Fruit fly (Drosophila melanogaster) whole organism, embryonic: ENCODE results near the gene Ada2a.

Source experiments
- Asciz ChIP-seq: fragments of 200-800 bp; sonication (Bioruptor generic); optimal IDR thresholded peaks from 2 replicates; lab custom pipeline; 2017; ENCODE audit warnings: missing biosample characterization, mild to moderate bottlenecking, missing genetic modification characterization, missing genetic modification reagents
- CG11085 ChIP-seq: fragments of 200-800 bp; sonication (Bioruptor generic); IDR thresholded peaks from 2 replicates; pipeline ENCODE4 v1.3.6; 2022; ENCODE audit warnings: missing biosample characterization, missing genetic modification characterization
- CG11093 ChIP-seq: fragments of 200-800 bp; sonication (Bioruptor generic); IDR thresholded peaks from 3 replicates; pipeline ENCODE4 v1.3.6; 2022; ENCODE audit warnings: missing biosample characterization, missing genetic modification characterization
- CG11695 ChIP-seq: fragments of 200-800 bp; sonication (Bioruptor generic); IDR thresholded peaks from 3 replicates; pipeline ENCODE4 v1.3.6; 2022; ENCODE audit warnings: missing biosample characterization, missing genetic modification characterization
- CG14014 ChIP-seq: fragments of 200-800 bp; sonication (Bioruptor generic); IDR thresholded peaks from 2 replicates; pipeline ENCODE4 v1.3.6; 2022; ENCODE audit warnings: missing biosample characterization, missing genetic modification characterization
- CG15479 ChIP-seq: fragments of 200-800 bp; sonication (Bioruptor generic); optimal IDR thresholded peaks from 3 replicates; lab custom pipeline; 2019; ENCODE audit warnings: missing biosample characterization, mild to moderate bottlenecking, missing genetic modification characterization, moderate library complexity
- CG15601 ChIP-seq: fragments of 200-800 bp; sonication (Bioruptor generic); optimal IDR thresholded peaks from 3 replicates; lab custom pipeline; 2019; ENCODE audit warnings: missing biosample characterization, mild to moderate bottlenecking, missing genetic modification characterization, moderate library complexity
- CG1647 ChIP-seq: fragments of 200-800 bp; sonication (Bioruptor generic); optimal IDR thresholded peaks from 3 replicates; lab custom pipeline; 2016; ENCODE audit warnings: missing biosample characterization, missing genetic modification characterization
- CG16779 ChIP-seq: fragments of 200-800 bp; sonication (Bioruptor generic); IDR thresholded peaks from 2 replicates; pipeline ENCODE4 v1.3.6; 2022; ENCODE audit warnings: missing biosample characterization, missing genetic modification characterization
- CG17328 ChIP-seq: fragments of 200-800 bp; sonication (Bioruptor generic); IDR thresholded peaks from 2 replicates; pipeline ENCODE4 v1.3.6; 2022; ENCODE audit warnings: missing biosample characterization, missing genetic modification characterization
- CG18764 ChIP-seq: fragments of 200-800 bp; sonication (Bioruptor generic); optimal IDR thresholded peaks from 3 replicates; lab custom pipeline; 2016; ENCODE audit warnings: missing biosample characterization, missing genetic modification characterization
- CG32532 ChIP-seq: fragments of 200-800 bp; sonication (Bioruptor generic); IDR thresholded peaks from 2 replicates; pipeline ENCODE4 v1.3.6; 2022; ENCODE audit warnings: missing biosample characterization, missing genetic modification characterization
- CG34376 ChIP-seq: fragments of 200-800 bp; sonication (Bioruptor generic); optimal IDR thresholded peaks from 2 replicates; lab custom pipeline; 2018; ENCODE audit warnings: missing biosample characterization, mild to moderate bottlenecking, missing genetic modification characterization
- CG43689 ChIP-seq: fragments of 200-800 bp; sonication (Bioruptor generic); IDR thresholded peaks from 2 replicates; pipeline ENCODE4 v1.3.6; 2022; ENCODE audit warnings: missing biosample characterization, missing genetic modification characterization
- CG7271 ChIP-seq: fragments of 200-800 bp; sonication (Bioruptor generic); optimal IDR thresholded peaks from 2 replicates; lab custom pipeline; 2018; ENCODE audit warnings: missing biosample characterization, mild to moderate bottlenecking, missing genetic modification characterization, moderate library complexity
- CG7556 ChIP-seq: fragments of 200-800 bp; sonication (Bioruptor generic); optimal IDR thresholded peaks from 2 replicates; lab custom pipeline; 2017; ENCODE audit warnings: missing biosample characterization, mild to moderate bottlenecking, missing genetic modification characterization
- CG7963 ChIP-seq: fragments of 200-800 bp; sonication (Bioruptor generic); IDR thresholded peaks from 3 replicates; pipeline ENCODE4 v1.3.6; 2022; ENCODE audit warnings: missing biosample characterization, missing genetic modification characterization; ENCODE audit not compliant: partially characterized antibody
- Dip3 ChIP-seq: fragments of 200-800 bp; sonication (Bioruptor generic); optimal IDR thresholded peaks from 3 replicates; lab custom pipeline; 2016; ENCODE audit warnings: missing biosample characterization, missing genetic modification characterization
- E2f1 ChIP-seq: fragments of 200-800 bp; sonication (Bioruptor generic); IDR thresholded peaks from 2 replicates; pipeline ENCODE4 v1.3.6; 2022; ENCODE audit warnings: missing biosample characterization, missing genetic modification characterization
- Ets97D ChIP-seq: fragments of 200-800 bp; sonication (Bioruptor generic); optimal IDR thresholded peaks from 3 replicates; lab custom pipeline; 2016; ENCODE audit warnings: missing biosample characterization, missing genetic modification characterization
- HLH4C ChIP-seq: fragments of 200-800 bp; sonication (Bioruptor generic); IDR thresholded peaks from 3 replicates; pipeline ENCODE4 v1.3.6; 2022; ENCODE audit warnings: missing biosample characterization, missing genetic modification characterization; ENCODE audit not compliant: partially characterized antibody
- HLHmδ ChIP-seq: fragments of 200-800 bp; sonication (Bioruptor generic); optimal IDR thresholded peaks from 2 replicates; lab custom pipeline; 2018; ENCODE audit warnings: missing biosample characterization, mild to moderate bottlenecking, missing genetic modification characterization, moderate library complexity
- HmgZ ChIP-seq: fragments of 200-800 bp; sonication (Bioruptor generic); optimal IDR thresholded peaks from 2 replicates; lab custom pipeline; 2018; ENCODE audit warnings: missing biosample characterization, mild to moderate bottlenecking, missing genetic modification characterization
- Mad ChIP-seq: fragments of 200-800 bp; sonication (Bioruptor generic); optimal IDR thresholded peaks from 2 replicates; lab custom pipeline; 2016; ENCODE audit warnings: missing biosample characterization, missing genetic modification characterization
- Max ChIP-seq: fragments of 200-800 bp; sonication (Bioruptor generic); optimal IDR thresholded peaks from 2 replicates; lab custom pipeline; 2016; ENCODE audit warnings: missing biosample characterization, mild to moderate bottlenecking, missing genetic modification characterization
- Meics ChIP-seq: fragments of 200-800 bp; sonication (Bioruptor generic); optimal IDR thresholded peaks from 2 replicates; lab custom pipeline; 2017; ENCODE audit warnings: missing biosample characterization, mild to moderate bottlenecking, missing genetic modification characterization
- NC2α ChIP-seq: fragments of 200-800 bp; sonication (Bioruptor generic); optimal IDR thresholded peaks from 2 replicates; lab custom pipeline; 2016; ENCODE audit warnings: missing biosample characterization, missing genetic modification characterization
- Tbp ChIP-seq: fragments of >200 bp; optimal IDR thresholded peaks from 2 replicates; lab custom pipeline; 2018; ENCODE audit warnings: missing biosample characterization, missing genetic modification characterization
- ato ChIP-seq: fragments of 200-800 bp; sonication (Bioruptor generic); IDR thresholded peaks from 2 replicates; pipeline ENCODE4 v1.3.6; 2022; ENCODE audit warnings: missing biosample characterization, missing genetic modification characterization; ENCODE audit not compliant: partially characterized antibody
- bigmax ChIP-seq: fragments of 200-800 bp; sonication (Bioruptor generic); optimal IDR thresholded peaks from 2 replicates; lab custom pipeline; 2018; ENCODE audit warnings: missing biosample characterization, mild to moderate bottlenecking, missing genetic modification characterization
- bowl ChIP-seq: fragments of 200-800 bp; sonication (Bioruptor generic); IDR thresholded peaks from 2 replicates; pipeline ENCODE4 v1.3.6; 2022; ENCODE audit warnings: missing biosample characterization, missing genetic modification characterization
- caup ChIP-seq: fragments of 200-800 bp; sonication (Bioruptor generic); optimal IDR thresholded peaks from 3 replicates; lab custom pipeline; 2017; ENCODE audit warnings: missing biosample characterization, mild to moderate bottlenecking, missing genetic modification characterization, moderate library complexity; ENCODE audit not compliant: severe bottlenecking
- crol ChIP-seq: fragments of 200-800 bp; sonication (Bioruptor generic); IDR thresholded peaks from 2 replicates; pipeline ENCODE4 v1.3.6; 2022; ENCODE audit warnings: missing biosample characterization, missing genetic modification characterization
- crp ChIP-seq, 2 experiments: fragments of 200-800 bp; sonication (Bioruptor generic); optimal IDR thresholded peaks; 2 replicates in 1 of 2; 3 replicates in 1 of 2; lab custom pipeline; 2017; ENCODE audit warnings: missing biosample characterization in 2 of 2, missing genetic modification characterization in 2 of 2, mild to moderate bottlenecking in 1 of 2, moderate library complexity in 1 of 2
- dati ChIP-seq: fragments of 200-800 bp; sonication (Bioruptor generic); IDR thresholded peaks from 2 replicates; pipeline ENCODE4 v1.3.6; 2022; ENCODE audit warnings: missing biosample characterization, missing genetic modification characterization
- disco-r ChIP-seq: fragments of 200-800 bp; sonication (Bioruptor generic); optimal IDR thresholded peaks from 2 replicates; lab custom pipeline; 2016; ENCODE audit warnings: missing biosample characterization, missing genetic modification characterization
- eyg ChIP-seq: fragments of 200-800 bp; sonication (Bioruptor generic); optimal IDR thresholded peaks from 3 replicates; lab custom pipeline; 2016; ENCODE audit warnings: missing biosample characterization, missing genetic modification characterization
- fd64A ChIP-seq: fragments of 200-800 bp; sonication (Bioruptor generic); optimal IDR thresholded peaks from 3 replicates; lab custom pipeline; 2018; ENCODE audit warnings: missing biosample characterization, mild to moderate bottlenecking, missing genetic modification characterization
- gt ChIP-seq: fragments of 200-800 bp; sonication (Bioruptor generic); IDR thresholded peaks from 2 replicates; pipeline ENCODE4 v1.3.6; 2022; ENCODE audit warnings: missing biosample characterization, missing genetic modification characterization
- hb ChIP-seq: fragments of 200-800 bp; sonication (Bioruptor generic); IDR thresholded peaks from 3 replicates; pipeline ENCODE4 v1.3.6; 2022; ENCODE audit warnings: missing biosample characterization, missing genetic modification characterization; ENCODE audit not compliant: partially characterized antibody
- ind ChIP-seq: fragments of 200-800 bp; sonication (Bioruptor generic); optimal IDR thresholded peaks from 3 replicates; lab custom pipeline; 2016; ENCODE audit warnings: missing biosample characterization, missing genetic modification characterization
- lilli ChIP-seq: fragments of 200-800 bp; sonication (Bioruptor generic); optimal IDR thresholded peaks from 3 replicates; lab custom pipeline; 2016; ENCODE audit warnings: missing biosample characterization, missing genetic modification characterization
- phol ChIP-seq: fragments of 200-800 bp; sonication (Bioruptor generic); optimal IDR thresholded peaks from 3 replicates; lab custom pipeline; 2018; ENCODE audit warnings: missing biosample characterization, mild to moderate bottlenecking, missing genetic modification characterization, moderate library complexity
- sd ChIP-seq: fragments of 200-800 bp; sonication (Bioruptor generic); optimal IDR thresholded peaks from 3 replicates; lab custom pipeline; 2018; ENCODE audit warnings: missing biosample characterization, mild to moderate bottlenecking, missing genetic modification characterization, moderate library complexity
- sens ChIP-seq: fragments of 200-800 bp; sonication (Bioruptor generic); peaks from one replicate; lab custom pipeline; 2016; ENCODE audit warnings: missing biosample characterization, missing genetic modification characterization
- so ChIP-seq: fragments of 200-800 bp; sonication (Bioruptor generic); IDR thresholded peaks from 3 replicates; pipeline ENCODE4 v1.3.6; 2022; ENCODE audit warnings: missing biosample characterization, missing genetic modification characterization
- tup ChIP-seq: fragments of 200-800 bp; sonication (Bioruptor generic); optimal IDR thresholded peaks from 2 replicates; lab custom pipeline; 2016; ENCODE audit warnings: missing biosample characterization, mild to moderate bottlenecking, missing genetic modification characterization, moderate library complexity
- unc-4 ChIP-seq: fragments of 200-800 bp; sonication (Bioruptor generic); IDR thresholded peaks from 2 replicates; pipeline ENCODE4 v1.3.6; 2022; ENCODE audit warnings: missing biosample characterization, missing genetic modification characterization; ENCODE audit not compliant: partially characterized antibody
- usp ChIP-seq: fragments of >200 bp; optimal IDR thresholded peaks from 2 replicates; lab custom pipeline; 2017; ENCODE audit warnings: missing biosample characterization, missing genetic modification characterization
- zen ChIP-seq: fragments of 200-800 bp; sonication (Bioruptor generic); optimal IDR thresholded peaks from 3 replicates; lab custom pipeline; 2018; ENCODE audit warnings: missing biosample characterization, mild to moderate bottlenecking, missing genetic modification characterization, moderate library complexity

Ada2a gene

DNA sequence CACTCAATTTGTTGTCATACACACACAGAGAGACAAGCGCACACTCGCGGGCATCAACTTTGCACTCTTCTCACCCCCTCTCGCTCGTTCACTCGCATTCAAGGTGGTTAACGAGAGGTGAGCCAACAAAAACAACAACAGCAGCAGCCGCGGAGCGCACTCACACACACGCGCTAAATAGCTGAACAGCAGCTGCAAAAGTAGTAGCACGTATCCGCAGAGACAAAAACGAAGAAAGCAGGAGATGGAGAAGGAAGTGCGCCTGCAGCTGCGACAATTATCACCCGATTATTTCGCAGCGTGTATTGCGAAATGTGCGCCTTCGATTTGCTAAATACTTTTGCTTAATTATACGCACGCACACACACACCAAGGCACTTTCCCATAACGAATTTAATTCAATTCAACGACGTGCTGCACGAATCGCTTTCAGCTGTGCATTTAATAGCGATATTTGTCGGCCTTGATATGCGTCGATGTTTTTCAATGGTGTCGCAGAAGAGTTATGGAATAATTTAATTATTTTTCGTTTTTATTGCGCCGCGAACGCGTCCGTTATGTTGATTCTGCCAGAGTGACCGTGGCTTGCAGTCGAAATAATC is 43.1 kb upstream of the Ada2a start (continued):
- TF ChIP-seq so (GFP tag; lab: Robert Waterston, UW) (0 out of 3 replicates have a peak, but pooled peaks have one; percentile 37), Dip3 (GFP tag; lab: Kevin White, UChicago) (peak; percentile 18), bigmax (no peak), Mad (GFP tag; lab: Kevin White, UChicago) (no peak), CG15479 (GFP tag; lab: Kevin White, UChicago) (peak; percentile 53), CG7556 (no peak), caup (GFP tag; lab: Kevin White, UChicago) (peak; percentile 60), HmgZ (tag; lab: Kevin White, UChicago) (peak; percentile 41), CG16779 (no peak), CG11085 (GFP tag; lab: Robert Waterston, UW) (no peak), CG43689 (GFP tag; lab: Robert Waterston, UW) (no peak), CG1647 (GFP tag; lab: Kevin White, UChicago) (peak; percentile 39), dati (GFP tag; lab: Robert Waterston, UW) (no peak), Max (GFP tag; lab: Kevin White, UChicago) (no peak), CG14014 (GFP tag; lab: Robert Waterston, UW) (no peak), CG17328 (peak; percentile 44; the same call in 1 of the 2 replicates), CG11093 (GFP tag; lab: Robert Waterston, UW) (no peak), crp (GFP tag; optimal IDR thresholded peaks at IDR 0.05; lab: Kevin White, UChicago) (no peak), Meics (GFP tag; lab: Kevin White, UChicago) (peak; percentile 31), CG15601 (no peak), sd (tag; lab: Kevin White, UChicago) (peak; percentile 72), hb (no peak), disco-r (no peak), NC2α (GFP tag; lab: Kevin White, UChicago) (no peak), unc-4 (GFP tag; lab: Robert Waterston, UW) (no peak), phol (tag; lab: Kevin White, UChicago) (no peak), HLHmδ (GFP tag; lab: Kevin White, UChicago) (peak; percentile 91), CG18764 (peak; percentile 2), Ets97D (GFP tag; lab: Kevin White, UChicago) (no peak), bowl (no peak; the same call in 1 of the 2 replicates), fd64A (GFP tag; lab: Kevin White, UChicago) (no peak), gt (GFP tag; lab: Robert Waterston, UW) (no peak), sens (GFP tag; lab: Kevin White, UChicago) (peak; percentile 68), usp (GFP tag; lab: Kevin White, UChicago) (no peak), E2f1 (GFP tag; lab: Robert Waterston, UW) (no peak), crol (GFP tag; lab: Robert Waterston, UW) (peak; percentile 96), CG7271 (tag; lab: Kevin White, UChicago) (no peak), ind (GFP tag; lab: Kevin White, UChicago) (no peak), eyg (GFP tag; lab: Kevin White, UChicago) (no peak), CG34376 (GFP tag; lab: Kevin White, UChicago) (peak; percentile 50), tup (GFP tag; lab: Kevin White, UChicago) (no peak), CG32532 (GFP tag; lab: Robert Waterston, UW) (peak; percentile 56), ato (GFP tag; lab: Robert Waterston, UW) (no peak), Tbp (GFP tag; lab: Kevin White, UChicago) (no peak), Asciz (no peak), HLH4C (no peak), CG11695 (GFP tag; lab: Robert Waterston, UW) (0 out of 3 replicates have a peak, but pooled peaks have one; percentile 1), CG7963 (GFP tag; lab: Robert Waterston, UW) (no peak), zen (tag; lab: Kevin White, UChicago) (no peak), lilli (GFP tag; lab: Kevin White, UChicago) (peak; percentile 25)
